Fruit fly (Drosophila melanogaster): ENCODE results near the gene Tm2.

The Tm2 gene

DNA sequence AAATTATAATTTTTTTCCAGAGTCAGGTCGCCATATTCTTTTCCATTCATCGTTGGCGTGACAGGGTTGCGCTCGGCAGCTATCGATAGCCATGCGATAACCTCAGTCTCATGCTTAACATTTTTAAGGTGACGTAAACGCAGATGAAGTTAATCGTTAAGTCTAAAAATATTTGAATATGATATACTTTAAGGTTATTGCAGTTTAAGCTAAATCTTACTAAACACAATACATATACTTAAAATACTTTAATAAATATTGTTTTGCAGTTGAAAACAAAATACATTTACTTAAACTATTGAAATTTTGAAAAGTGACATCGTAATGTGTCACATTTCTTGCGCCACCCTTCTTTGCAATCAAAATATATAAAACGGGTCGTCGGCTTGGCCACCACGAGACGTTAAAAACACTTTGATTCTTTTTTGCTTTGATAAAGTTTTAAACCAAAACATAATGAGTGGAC, 34.8 kb upstream of the Tm2 start, which contains the start of the genes Cp190 and CG4338 (continued):
- TF ChIP-seq CG11456 (GFP tag; IDR thresholded peaks at IDR 0.05) (peak; percentile 95), sr (GFP tag; IDR thresholded peaks at IDR 0.05) (peak; percentile 51; the same call in 1 of the 3 replicates), hb (GFP tag; IDR thresholded peaks at IDR 0.05; ENCODE audit: partially characterized antibody) (peak; percentile 72), CG1602 (GFP tag; optimal IDR thresholded peaks at IDR 0.05) (peak; percentile 98), CG4404 (GFP tag; IDR thresholded peaks at IDR 0.05) (peak; percentile 97), CG18476 (GFP tag; optimal IDR thresholded peaks at IDR 0.05) (peak; percentile 98), CG12155 (GFP tag; optimal IDR thresholded peaks at IDR 0.05) (peak; percentile 97), CG12659 (GFP tag; optimal IDR thresholded peaks at IDR 0.05) (peak; percentile 99), dmrt11E (tag; optimal IDR thresholded peaks at IDR 0.05) (peak; percentile 99), Lhr (GFP tag; optimal IDR thresholded peaks at IDR 0.05) (peak; percentile 91), emc (GFP tag; optimal IDR thresholded peaks at IDR 0.05) (peak; percentile 78), Lim3 (GFP tag; IDR thresholded peaks at IDR 0.05) (peak; percentile 85), CG34422 (GFP tag; IDR thresholded peaks at IDR 0.05) (peak; percentile 96), CG9437 (GFP tag; optimal IDR thresholded peaks at IDR 0.05) (peak; percentile 96), bcd (GFP tag; optimal IDR thresholded peaks at IDR 0.05) (peak; percentile 97), grn (GFP tag; optimal IDR thresholded peaks at IDR 0.05) (no peak), CkIIα-i1 (GFP tag; IDR thresholded peaks at IDR 0.05) (0 out of 2 replicates have a peak, but pooled peaks have one; percentile 13), btn (GFP tag; optimal IDR thresholded peaks at IDR 0.05) (peak; percentile 35), CG17912 (GFP tag; optimal IDR thresholded peaks at IDR 0.05) (peak; percentile 93), cato (GFP tag; optimal IDR thresholded peaks at IDR 0.05; ENCODE audit: borderline replicate concordance) (peak; percentile 96), gro (GFP tag; optimal IDR thresholded peaks at IDR 0.05) (peak; percentile 87), CG16779 (GFP tag; IDR thresholded peaks at IDR 0.05) (peak; percentile 88), D19A (tag; optimal IDR thresholded peaks at IDR 0.05) (peak; percentile 96), kay (GFP tag; optimal IDR thresholded peaks at IDR 0.05) (peak; percentile 95), CG15269 (tag; optimal IDR thresholded peaks at IDR 0.05) (peak; percentile 99), HLH54F (GFP tag; optimal IDR thresholded peaks at IDR 0.05) (peak; percentile 90), Dbx (GFP tag; IDR thresholded peaks at IDR 0.05) (peak; percentile 98), GATAe (GFP tag; conservative IDR thresholded peaks at IDR 0.05) (peak; percentile 80), pnt (GFP tag; optimal IDR thresholded peaks at IDR 0.05) (peak; percentile 83), tx (GFP tag; optimal IDR thresholded peaks at IDR 0.05) (peak; percentile 89), NFAT (GFP tag; IDR thresholded peaks at IDR 0.05) (peak; percentile 89), CG7786 (GFP tag; optimal IDR thresholded peaks at IDR 0.05) (peak; percentile 87), CG10565 (GFP tag; optimal IDR thresholded peaks at IDR 0.05) (peak; percentile 61), Hmr (GFP tag; optimal IDR thresholded peaks at IDR 0.05) (peak; percentile 98), abd-A (tag; optimal IDR thresholded peaks at IDR 0.05) (no peak), Fer1 (GFP tag; optimal IDR thresholded peaks at IDR 0.05) (peak; percentile 98), CG3065 (GFP tag; optimal IDR thresholded peaks at IDR 0.05) (peak; percentile 95), unc-4 (GFP tag; IDR thresholded peaks at IDR 0.05; ENCODE audit: partially characterized antibody) (peak; percentile 83), CG43689 (GFP tag; IDR thresholded peaks at IDR 0.05) (peak; percentile 85; the same call in 1 of the 2 replicates), CG10462 (GFP tag; optimal IDR thresholded peaks at IDR 0.05) (peak; percentile 95), Fer2 (tag; optimal IDR thresholded peaks at IDR 0.05) (peak; percentile 99), gce (GFP tag; IDR thresholded peaks at IDR 0.05) (peak; percentile 94), NfI (GFP tag; optimal IDR thresholded peaks at IDR 0.05) (peak; percentile 98), Adf1 (GFP tag; IDR thresholded peaks at IDR 0.05) (peak; percentile 79), CoRest (tag; optimal IDR thresholded peaks at IDR 0.05) (peak; percentile 100), CG18262 (tag; optimal IDR thresholded peaks at IDR 0.05) (peak; percentile 99), croc (GFP tag; conservative IDR thresholded peaks at IDR 0.05) (peak; percentile 97), CG32772 (GFP tag; IDR thresholded peaks at IDR 0.05) (peak; percentile 97), tll (GFP tag; optimal IDR thresholded peaks at IDR 0.05) (peak; percentile 83 to 87), insv (GFP tag; optimal IDR thresholded peaks at IDR 0.05) (peak in 1 of 2 experiments; percentile 85)
